Worm (Caenorhabditis elegans) whole organism, late embryonic: ENCODE results near the gene Y73B6BL.14.

Source experiments
- C08G9.2 ChIP-seq: sonication (generic microtip); optimal IDR thresholded peaks from 2 replicates; lab custom pipeline; 2016; ENCODE audit warnings: mild to moderate bottlenecking, missing genetic modification characterization, moderate library complexity, missing compliant biosample characterization
- C38D4.7 ChIP-seq: fragments of 200-800 bp; sonication (Bioruptor generic); optimal IDR thresholded peaks from 2 replicates; lab custom pipeline; 2018; ENCODE audit warnings: mild to moderate bottlenecking, missing genetic modification characterization, moderate library complexity, missing compliant biosample characterization
- F13H6.1 ChIP-seq: sonication (generic microtip); optimal IDR thresholded peaks from 2 replicates; lab custom pipeline; 2016; ENCODE audit warnings: missing genetic modification characterization, missing compliant biosample characterization
- K02D7.2 ChIP-seq: sonication (generic microtip); optimal IDR thresholded peaks from 2 replicates; lab custom pipeline; 2017; ENCODE audit warnings: mild to moderate bottlenecking, missing genetic modification characterization, missing compliant biosample characterization
- K09A11.1 ChIP-seq: sonication (generic microtip); optimal IDR thresholded peaks from 2 replicates; lab custom pipeline; 2017; ENCODE audit warnings: antibody characterized with exemption, mild to moderate bottlenecking, missing genetic modification characterization, missing compliant biosample characterization; ENCODE audit not compliant: insufficient read depth
- T23F11.4 ChIP-seq: fragments of 200-800 bp; sonication (Bioruptor generic); optimal IDR thresholded peaks from 2 replicates; lab custom pipeline; 2018; ENCODE audit warnings: mild to moderate bottlenecking, missing genetic modification characterization, missing compliant biosample characterization
- Y22D7AL.16 ChIP-seq: sonication (generic microtip); optimal IDR thresholded peaks from 2 replicates; lab custom pipeline; 2016; ENCODE audit warnings: missing genetic modification characterization, missing compliant biosample characterization
- ahr-1 ChIP-seq: sonication (generic microtip); optimal IDR thresholded peaks from 2 replicates; lab custom pipeline; 2016; ENCODE audit warnings: missing genetic modification characterization, missing compliant biosample characterization
- ceh-14 ChIP-seq: sonication (generic microtip); optimal IDR thresholded peaks from 2 replicates; lab custom pipeline; 2016; ENCODE audit warnings: missing genotype, missing genetic modification characterization, missing compliant biosample characterization
- ceh-18 ChIP-seq: sonication (generic microtip); optimal IDR thresholded peaks from 2 replicates; lab custom pipeline; 2016; ENCODE audit warnings: missing genetic modification characterization, missing compliant biosample characterization
- ceh-19 ChIP-seq: fragments of 200-800 bp; sonication (Bioruptor generic); optimal IDR thresholded peaks from 2 replicates; lab custom pipeline; 2018; ENCODE audit warnings: mild to moderate bottlenecking, missing genetic modification characterization, missing compliant biosample characterization
- ceh-2 ChIP-seq: sonication (generic microtip); optimal IDR thresholded peaks from 2 replicates; lab custom pipeline; 2016; ENCODE audit warnings: missing genotype, missing genetic modification characterization, missing compliant biosample characterization
- ceh-24 ChIP-seq: sonication (generic microtip); optimal IDR thresholded peaks from 2 replicates; lab custom pipeline; 2016; ENCODE audit warnings: mild to moderate bottlenecking, missing genetic modification characterization, missing compliant biosample characterization
- ceh-30 ChIP-seq: fragments of 150-350 bp; optimal IDR thresholded peaks from 2 replicates; lab custom pipeline; 2014; ENCODE audit warnings: missing biosample characterization, missing genetic modification characterization
- ceh-31 ChIP-seq: sonication (generic microtip); optimal IDR thresholded peaks from 2 replicates; lab custom pipeline; 2016; ENCODE audit warnings: missing genetic modification characterization, missing compliant biosample characterization
- ceh-48 ChIP-seq: sonication (generic microtip); optimal IDR thresholded peaks from 2 replicates; lab custom pipeline; 2016; ENCODE audit warnings: missing genetic modification characterization, inconsistent platforms, missing compliant biosample characterization
- che-1 ChIP-seq: sonication (generic microtip); optimal IDR thresholded peaks from 2 replicates; lab custom pipeline; 2016; ENCODE audit warnings: mild to moderate bottlenecking, missing genetic modification characterization, missing compliant biosample characterization
- dve-1 ChIP-seq: sonication (generic microtip); optimal IDR thresholded peaks from 2 replicates; lab custom pipeline; 2017; ENCODE audit warnings: antibody characterized with exemption, mild to moderate bottlenecking, missing genetic modification characterization, missing compliant biosample characterization
- elt-4 ChIP-seq: sonication (generic microtip); optimal IDR thresholded peaks from 2 replicates; lab custom pipeline; 2016; ENCODE audit warnings: missing genetic modification characterization, missing compliant biosample characterization
- ets-4 ChIP-seq: sonication (generic microtip); optimal IDR thresholded peaks from 2 replicates; lab custom pipeline; 2016; ENCODE audit warnings: missing genetic modification characterization, missing compliant biosample characterization
- eyg-1 ChIP-seq: sonication (generic microtip); optimal IDR thresholded peaks from 2 replicates; lab custom pipeline; 2016; ENCODE audit warnings: missing genotype, missing genetic modification characterization, missing compliant biosample characterization
- fax-1 ChIP-seq: sonication (generic microtip); optimal IDR thresholded peaks from 2 replicates; lab custom pipeline; 2016; ENCODE audit warnings: missing genotype, missing genetic modification characterization, missing compliant biosample characterization
- fkh-10 ChIP-seq: fragments of 150-350 bp; optimal IDR thresholded peaks from 2 replicates; lab custom pipeline; 2014; ENCODE audit warnings: missing biosample characterization, missing genetic modification reagents, missing genetic modification characterization
- fkh-6 ChIP-seq: sonication (generic microtip); optimal IDR thresholded peaks from 2 replicates; lab custom pipeline; 2016; ENCODE audit warnings: missing genetic modification characterization, missing compliant biosample characterization
- hlh-13 ChIP-seq: fragments of 200-800 bp; sonication (Bioruptor generic); optimal IDR thresholded peaks from 2 replicates; lab custom pipeline; 2018; ENCODE audit warnings: mild to moderate bottlenecking, missing genetic modification characterization, missing compliant biosample characterization
- hlh-30 ChIP-seq: sonication (generic microtip); optimal IDR thresholded peaks from 2 replicates; lab custom pipeline; 2017; ENCODE audit warnings: antibody characterized with exemption, missing genetic modification characterization, missing compliant biosample characterization; ENCODE audit not compliant: insufficient read depth
- hlh-6 ChIP-seq: sonication (generic microtip); optimal IDR thresholded peaks from 2 replicates; lab custom pipeline; 2016; ENCODE audit warnings: missing genotype, missing genetic modification characterization, missing compliant biosample characterization
- lim-6 ChIP-seq: sonication (generic microtip); optimal IDR thresholded peaks from 2 replicates; lab custom pipeline; 2016; ENCODE audit warnings: missing genetic modification characterization, missing compliant biosample characterization
- lin-11 ChIP-seq: fragments of 200-800 bp; sonication (Bioruptor generic); optimal IDR thresholded peaks from 2 replicates; lab custom pipeline; 2018; ENCODE audit warnings: mild to moderate bottlenecking, missing genetic modification characterization, missing compliant biosample characterization
- madf-2 ChIP-seq: sonication (generic microtip); optimal IDR thresholded peaks from 2 replicates; lab custom pipeline; 2017; ENCODE audit warnings: missing genetic modification characterization, missing compliant biosample characterization
- mec-3 ChIP-seq: sonication (generic microtip); optimal IDR thresholded peaks from 2 replicates; lab custom pipeline; 2016; ENCODE audit warnings: borderline replicate concordance, missing genetic modification characterization, missing compliant biosample characterization
- nfya-1 ChIP-seq: sonication (generic microtip); optimal IDR thresholded peaks from 2 replicates; lab custom pipeline; 2017; ENCODE audit warnings: missing genetic modification characterization, mild to moderate bottlenecking, missing compliant biosample characterization, antibody characterized with exemption, moderate library complexity
- nhr-11 ChIP-seq: fragments of 150-350 bp; optimal IDR thresholded peaks from 2 replicates; lab custom pipeline; 2014; ENCODE audit warnings: missing biosample characterization, missing genetic modification characterization
- nhr-232 ChIP-seq: sonication (generic microtip); optimal IDR thresholded peaks from 2 replicates; lab custom pipeline; 2016; ENCODE audit warnings: missing genetic modification characterization, missing compliant biosample characterization
- pag-3 ChIP-seq: sonication (generic microtip); optimal IDR thresholded peaks from 2 replicates; lab custom pipeline; 2016; ENCODE audit warnings: missing compliant biosample characterization, missing genetic modification characterization, borderline replicate concordance
- pat-9 ChIP-seq: fragments of 200-800 bp; sonication (Bioruptor generic); optimal IDR thresholded peaks from 2 replicates; lab custom pipeline; 2018; ENCODE audit warnings: mild to moderate bottlenecking, missing genetic modification characterization, moderate library complexity, missing compliant biosample characterization
- pax-1 ChIP-seq: fragments of 150-350 bp; optimal IDR thresholded peaks from 2 replicates; lab custom pipeline; 2014; ENCODE audit warnings: missing biosample characterization, missing genetic modification characterization
- pha-2 ChIP-seq: sonication (generic microtip); optimal IDR thresholded peaks from 2 replicates; lab custom pipeline; 2017; ENCODE audit warnings: mild to moderate bottlenecking, missing genetic modification characterization, missing compliant biosample characterization
- pha-4 ChIP-seq: fragments of 150-350 bp; optimal IDR thresholded peaks from 2 replicates; lab custom pipeline; 2018; ENCODE audit warnings: missing biosample characterization, missing genetic modification reagents, missing genetic modification characterization
- pqm-1 ChIP-seq: sonication (generic microtip); optimal IDR thresholded peaks from 2 replicates; lab custom pipeline; 2016; ENCODE audit warnings: missing genetic modification characterization, missing compliant biosample characterization
- pros-1 ChIP-seq: fragments of 150-350 bp; optimal IDR thresholded peaks from 2 replicates; lab custom pipeline; 2014; ENCODE audit warnings: missing biosample characterization, missing genetic modification reagents, missing genetic modification characterization
- ref-2 ChIP-seq: sonication (generic microtip); optimal IDR thresholded peaks from 2 replicates; lab custom pipeline; 2016; ENCODE audit warnings: missing genetic modification characterization, missing compliant biosample characterization
- rnt-1 ChIP-seq: sonication (generic microtip); optimal IDR thresholded peaks from 2 replicates; lab custom pipeline; 2016; ENCODE audit warnings: missing genetic modification characterization, missing compliant biosample characterization
- sox-4 ChIP-seq: sonication (generic microtip); optimal IDR thresholded peaks from 2 replicates; lab custom pipeline; 2017; ENCODE audit warnings: mild to moderate bottlenecking, missing genetic modification characterization, inconsistent platforms, missing compliant biosample characterization
- tbx-2 ChIP-seq: sonication (generic microtip); optimal IDR thresholded peaks from 2 replicates; lab custom pipeline; 2016; ENCODE audit warnings: missing genetic modification characterization, missing compliant biosample characterization
- tbx-7 ChIP-seq: sonication (generic microtip); optimal IDR thresholded peaks from 2 replicates; lab custom pipeline; 2016; ENCODE audit warnings: missing genotype, missing genetic modification characterization, missing compliant biosample characterization
- ttx-3 ChIP-seq: sonication (generic microtip); optimal IDR thresholded peaks from 2 replicates; lab custom pipeline; 2016; ENCODE audit warnings: missing genetic modification reagents, missing genetic modification characterization, missing compliant biosample characterization
- unc-55 ChIP-seq: sonication (generic microtip); optimal IDR thresholded peaks from 2 replicates; lab custom pipeline; 2017; ENCODE audit warnings: missing biosample characterization, missing genetic modification reagents, missing genetic modification characterization
- unc-86 ChIP-seq: sonication (generic microtip); optimal IDR thresholded peaks from 2 replicates; lab custom pipeline; 2016; ENCODE audit warnings: missing genetic modification characterization, missing compliant biosample characterization
- zip-5 ChIP-seq: sonication (generic microtip); optimal IDR thresholded peaks from 2 replicates; lab custom pipeline; 2016; ENCODE audit warnings: missing genetic modification characterization, missing compliant biosample characterization
- ztf-16 ChIP-seq: sonication (generic microtip); optimal IDR thresholded peaks from 2 replicates; lab custom pipeline; 2017; ENCODE audit warnings: missing genetic modification characterization, missing compliant biosample characterization

Gene Y73B6BL.14

DNA sequence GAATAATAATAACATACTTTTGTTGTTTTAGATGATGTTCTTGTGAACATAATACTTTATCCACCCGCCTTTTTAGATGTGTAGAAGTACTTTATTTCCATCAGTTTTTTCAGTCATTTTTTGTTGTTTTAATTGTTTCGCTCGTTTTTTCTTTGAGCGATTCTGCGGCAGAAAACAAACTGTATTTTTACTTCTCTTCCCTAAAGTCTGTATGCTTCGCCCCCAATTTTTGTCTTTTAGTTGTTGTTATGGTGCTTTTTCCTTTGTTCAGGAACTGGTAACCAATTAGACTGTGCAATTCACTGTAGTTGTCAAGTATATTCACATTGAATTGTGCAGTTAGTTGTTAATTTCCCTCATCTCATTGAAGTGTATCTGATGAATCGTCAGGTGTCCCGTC lies 17.0 kb downstream of the Y73B6BL.14 start (continued):
- TF ChIP-seq C08G9.2: no peak
- TF ChIP-seq pqm-1 (tag; lab: Kevin White, UChicago): no peak

ce11 chrIV:6323654-6324224 lies 19.0 kb downstream of the Y73B6BL.14 start, which contains the start of gene sqd-1:
Gene sqd-1 (plus strand): TSS chrIV:6324174.
- TF ChIP-seq fax-1 (tag; lab: Kevin White, UChicago): no peak
- TF ChIP-seq ceh-30: peak; percentile 16
- peak; percentile 31 for TF ChIP-seq pat-9 (tag; lab: Kevin White, UChicago)
- peak; percentile 81 for TF ChIP-seq rnt-1
- TF ChIP-seq C38D4.7 (GFP tag; lab: Kevin White, UChicago): no peak
- peak; percentile 66 for TF ChIP-seq dve-1
- peak; percentile 83 for TF ChIP-seq tbx-2 (tag; lab: Kevin White, UChicago)
- TF ChIP-seq K09A11.1 (tag; lab: Kevin White, UChicago): peak; percentile 27
- peak; percentile 39 for TF ChIP-seq pros-1 (tag; lab: Kevin White, UChicago)
- TF ChIP-seq hlh-6 (tag; lab: Kevin White, UChicago): peak; percentile 33
- TF ChIP-seq lin-11 (tag; lab: Kevin White, UChicago): no peak
- no peak for TF ChIP-seq pha-4
- peak; percentile 91 for TF ChIP-seq nfya-1
- TF ChIP-seq fkh-10: peak; percentile 28
- TF ChIP-seq sox-4: peak; percentile 39
- TF ChIP-seq ceh-31 (tag; lab: Kevin White, UChicago): peak; percentile 90
- TF ChIP-seq K02D7.2 (tag; lab: Kevin White, UChicago): no peak
- TF ChIP-seq elt-4: no peak
- TF ChIP-seq ahr-1 (tag; lab: Kevin White, UChicago): no peak
- TF ChIP-seq ttx-3 (tag; lab: Kevin White, UChicago): no peak
- TF ChIP-seq ets-4 (tag; lab: Kevin White, UChicago): peak; percentile 54
- no peak for TF ChIP-seq T23F11.4 (GFP tag; lab: Kevin White, UChicago)
- TF ChIP-seq che-1 (tag; lab: Kevin White, UChicago): peak; percentile 52
- no peak for TF ChIP-seq lim-6 (tag; lab: Kevin White, UChicago)
- no peak for TF ChIP-seq fkh-6 (tag; lab: Kevin White, UChicago)
- peak; percentile 69 for TF ChIP-seq C08G9.2
- peak; percentile 46 for TF ChIP-seq ceh-19
- TF ChIP-seq pha-2: no peak
- TF ChIP-seq tbx-7 (tag; lab: Kevin White, UChicago): no peak
- TF ChIP-seq Y22D7AL.16: no peak
- TF ChIP-seq F13H6.1: peak; percentile 44
- no peak for TF ChIP-seq nhr-232 (tag; lab: Kevin White, UChicago)
- TF ChIP-seq ceh-14 (tag; lab: Kevin White, UChicago): no peak
- no peak for TF ChIP-seq hlh-13 (GFP tag; lab: Kevin White, UChicago)
- TF ChIP-seq nhr-11: no peak
- TF ChIP-seq hlh-30 (tag; lab: Kevin White, UChicago): peak; percentile 60
- TF ChIP-seq unc-55 (GFP tag; lab: Kevin White, UChicago): peak; percentile 34
- peak; percentile 80 for TF ChIP-seq ref-2 (tag; lab: Kevin White, UChicago)
- no peak for TF ChIP-seq ceh-24 (tag; lab: Kevin White, UChicago)
- TF ChIP-seq zip-5 (tag; lab: Kevin White, UChicago): no peak
- peak; percentile 57 for TF ChIP-seq pax-1
- TF ChIP-seq ztf-16 (tag; lab: Kevin White, UChicago): peak; percentile 31
- peak; percentile 54 for TF ChIP-seq ceh-48 (tag; lab: Kevin White, UChicago)
- peak; percentile 59 for TF ChIP-seq unc-86 (tag; lab: Kevin White, UChicago)
- no peak for TF ChIP-seq pag-3
- TF ChIP-seq mec-3 (tag; lab: Kevin White, UChicago): no peak
- peak; percentile 87 for TF ChIP-seq ceh-18 (tag; lab: Kevin White, UChicago)
- peak; percentile 80 for TF ChIP-seq madf-2 (tag; lab: Kevin White, UChicago)
- TF ChIP-seq ceh-2 (tag; lab: Kevin White, UChicago): peak; percentile 55
- no peak for TF ChIP-seq eyg-1
- no peak for TF ChIP-seq pqm-1 (tag; lab: Kevin White, UChicago)
